Worm (Caenorhabditis elegans): ENCODE data around the gene F32E10.5.

- TF ChIP-seq lin-13 (GFP tag; optimal IDR thresholded peaks at IDR 0.05) (no peak), tbx-2 (tag; optimal IDR thresholded peaks at IDR 0.05) (no peak), fkh-8 (tag; optimal IDR thresholded peaks at IDR 0.05) (no peak), skn-1 (tag; optimal IDR thresholded peaks at IDR 0.05) (no peak), nhr-11 (tag; optimal IDR thresholded peaks at IDR 0.05) (no peak), lir-3 (tag; optimal IDR thresholded peaks at IDR 0.05; ENCODE audit: poor library complexity) (no peak), nhr-19 (GFP tag; conservative IDR thresholded peaks at IDR 0.05) (no peak), jun-1 (tag; optimal IDR thresholded peaks at IDR 0.05) (no peak), ztf-4 (tag; optimal IDR thresholded peaks at IDR 0.05) (no peak), elt-3 (tag; optimal IDR thresholded peaks at IDR 0.05) (no peak), elt-2 (tag; optimal IDR thresholded peaks at IDR 0.05) (no peak)
These were observed 26.9 kb downstream of the F32E10.5 start for ce11 chrIV:7551254-7551653.

Measured in whole organism, L1 larva.